Fruit fly (Drosophila melanogaster) whole organism, embryonic: ENCODE data around the gene CG32436.

Source experiments
- Antp ChIP-seq: fragments of 200-800 bp; sonication (Bioruptor generic); optimal IDR thresholded peaks from 3 replicates; lab custom pipeline; 2016; ENCODE audit warnings: missing biosample characterization, missing genetic modification characterization
- BEAF-32 ChIP-seq: fragments of 200-800 bp; sonication (Bioruptor generic); optimal IDR thresholded peaks from 3 replicates; lab custom pipeline; 2017; ENCODE audit warnings: missing biosample characterization, missing genetic modification characterization, mild to moderate bottlenecking, moderate library complexity, missing genetic modification reagents
- CG10209 ChIP-seq: fragments of 200-800 bp; sonication (Bioruptor generic); optimal IDR thresholded peaks from 3 replicates; lab custom pipeline; 2017; ENCODE audit warnings: missing biosample characterization, mild to moderate bottlenecking, missing genetic modification characterization, missing genetic modification reagents
- CG10462 ChIP-seq: fragments of 200-800 bp; sonication (Bioruptor generic); optimal IDR thresholded peaks from 2 replicates; lab custom pipeline; 2016; ENCODE audit warnings: missing biosample characterization, missing genetic modification characterization
- CG12155 ChIP-seq: fragments of 200-800 bp; sonication (Bioruptor generic); optimal IDR thresholded peaks from 3 replicates; lab custom pipeline; 2016; ENCODE audit warnings: missing biosample characterization, missing genetic modification characterization
- CG12659 ChIP-seq: fragments of 200-800 bp; sonication (Bioruptor generic); optimal IDR thresholded peaks from 3 replicates; lab custom pipeline; 2017; ENCODE audit warnings: mild to moderate bottlenecking, missing biosample characterization, missing genetic modification reagents, missing genetic modification characterization
- CG12942 ChIP-seq: fragments of 200-800 bp; sonication (Bioruptor generic); optimal IDR thresholded peaks from 3 replicates; lab custom pipeline; 2016; ENCODE audit warnings: missing biosample characterization, missing genetic modification characterization
- CG13894 ChIP-seq: fragments of 200-800 bp; sonication (Bioruptor generic); optimal IDR thresholded peaks from 3 replicates; lab custom pipeline; 2018; ENCODE audit warnings: missing biosample characterization, mild to moderate bottlenecking, missing genetic modification characterization, moderate library complexity
- CG14050 ChIP-seq: fragments of 200-800 bp; sonication (Bioruptor generic); IDR thresholded peaks from 3 replicates; pipeline ENCODE4 v1.3.6; 2022; ENCODE audit warnings: missing biosample characterization, missing genetic modification characterization
- CG14441 ChIP-seq: fragments of 200-800 bp; sonication (Bioruptor generic); IDR thresholded peaks from 2 replicates; pipeline ENCODE4 v1.3.6; 2022; ENCODE audit warnings: missing biosample characterization, missing genetic modification characterization
- CG1602 ChIP-seq: fragments of 200-800 bp; sonication (Bioruptor generic); optimal IDR thresholded peaks from 3 replicates; lab custom pipeline; 2016; ENCODE audit warnings: missing biosample characterization, missing genetic modification characterization
- CG1603 ChIP-seq: fragments of 200-800 bp; sonication (Bioruptor generic); optimal IDR thresholded peaks from 2 replicates; lab custom pipeline; 2019; ENCODE audit warnings: missing biosample characterization, mild to moderate bottlenecking, missing genetic modification characterization, moderate library complexity
- CG1647 ChIP-seq: fragments of 200-800 bp; sonication (Bioruptor generic); optimal IDR thresholded peaks from 3 replicates; lab custom pipeline; 2016; ENCODE audit warnings: missing biosample characterization, missing genetic modification characterization
- CG2875 ChIP-seq: fragments of 200-800 bp; sonication (Bioruptor generic); optimal IDR thresholded peaks from 2 replicates; lab custom pipeline; 2017; ENCODE audit warnings: missing biosample characterization, mild to moderate bottlenecking, missing genetic modification characterization, missing genetic modification reagents
- CG2889 ChIP-seq: fragments of 200-800 bp; sonication (Bioruptor generic); IDR thresholded peaks from 3 replicates; pipeline ENCODE4 v1.3.6; 2022; ENCODE audit warnings: missing biosample characterization, missing genetic modification characterization
- CG31224 ChIP-seq: fragments of 200-800 bp; sonication (Bioruptor generic); IDR thresholded peaks from 2 replicates; pipeline ENCODE4 v1.3.6; 2022; ENCODE audit warnings: missing biosample characterization, missing genetic modification characterization
- CG31388 ChIP-seq: fragments of 200-800 bp; sonication (Bioruptor generic); optimal IDR thresholded peaks from 2 replicates; lab custom pipeline; 2016; ENCODE audit warnings: missing biosample characterization, missing genetic modification characterization
- CG31441 ChIP-seq: fragments of 200-800 bp; sonication (Bioruptor generic); IDR thresholded peaks from 2 replicates; pipeline ENCODE4 v1.3.6; 2022; ENCODE audit warnings: missing biosample characterization, missing genetic modification characterization
- CG32532 ChIP-seq: fragments of 200-800 bp; sonication (Bioruptor generic); IDR thresholded peaks from 2 replicates; pipeline ENCODE4 v1.3.6; 2022; ENCODE audit warnings: missing biosample characterization, missing genetic modification characterization
- CG33557 ChIP-seq: fragments of 200-800 bp; sonication (Bioruptor generic); optimal IDR thresholded peaks from 2 replicates; lab custom pipeline; 2019; ENCODE audit warnings: missing biosample characterization, mild to moderate bottlenecking, missing genetic modification characterization, moderate library complexity
- CG4707 ChIP-seq: fragments of 200-800 bp; sonication (Bioruptor generic); optimal IDR thresholded peaks from 2 replicates; lab custom pipeline; 2018; ENCODE audit warnings: missing biosample characterization, mild to moderate bottlenecking, missing genetic modification characterization, moderate library complexity
- CG6689 ChIP-seq: fragments of 200-800 bp; sonication (Bioruptor generic); IDR thresholded peaks from 2 replicates; pipeline ENCODE4 v1.3.6; 2022; ENCODE audit warnings: missing biosample characterization, missing genetic modification characterization
- CG6765 ChIP-seq: fragments of 200-800 bp; sonication (Bioruptor generic); optimal IDR thresholded peaks from 3 replicates; lab custom pipeline; 2017; ENCODE audit warnings: missing biosample characterization, mild to moderate bottlenecking, missing genetic modification characterization
- CG6791 ChIP-seq: fragments of 200-800 bp; sonication (Bioruptor generic); IDR thresholded peaks from 3 replicates; pipeline ENCODE4 v1.3.6; 2022; ENCODE audit warnings: missing biosample characterization, missing genetic modification characterization; ENCODE audit not compliant: partially characterized antibody
- CG8765 ChIP-seq: fragments of 200-800 bp; sonication (Bioruptor generic); IDR thresholded peaks from 2 replicates; pipeline ENCODE4 v1.3.6; 2022; ENCODE audit warnings: missing biosample characterization, missing genetic modification characterization
- CG9437 ChIP-seq: fragments of 200-800 bp; sonication (Bioruptor generic); optimal IDR thresholded peaks from 2 replicates; lab custom pipeline; 2018; ENCODE audit warnings: missing biosample characterization, mild to moderate bottlenecking, missing genetic modification characterization
- CG9817 ChIP-seq: fragments of 200-800 bp; sonication (Bioruptor generic); optimal IDR thresholded peaks from 2 replicates; lab custom pipeline; 2018; ENCODE audit warnings: missing biosample characterization, mild to moderate bottlenecking, missing genetic modification characterization, moderate library complexity
- CHES-1-like ChIP-seq: fragments of 200-800 bp; sonication (Bioruptor generic); optimal IDR thresholded peaks from 2 replicates; lab custom pipeline; 2016; ENCODE audit warnings: missing biosample characterization, missing genetic modification characterization
- NFAT ChIP-seq: fragments of 200-800 bp; sonication (Bioruptor generic); IDR thresholded peaks from 2 replicates; pipeline ENCODE4 v1.3.6; 2022; ENCODE audit warnings: missing biosample characterization, missing genetic modification characterization
- Nf-YB ChIP-seq: fragments of 200-800 bp; sonication (Bioruptor generic); optimal IDR thresholded peaks from 3 replicates; lab custom pipeline; 2019; ENCODE audit warnings: missing biosample characterization, mild to moderate bottlenecking, missing genetic modification characterization, moderate library complexity
- Oaz ChIP-seq: fragments of 200-800 bp; sonication (Bioruptor generic); IDR thresholded peaks from 2 replicates; pipeline ENCODE4 v1.3.6; 2022; ENCODE audit warnings: missing biosample characterization, missing genetic modification characterization
- Poxn ChIP-seq: fragments of 200-800 bp; sonication (Bioruptor generic); IDR thresholded peaks from 2 replicates; pipeline ENCODE4 v1.3.6; 2022; ENCODE audit warnings: missing biosample characterization, missing genetic modification characterization
- Six4 ChIP-seq: fragments of 200-800 bp; sonication (Bioruptor generic); optimal IDR thresholded peaks from 2 replicates; lab custom pipeline; 2016; ENCODE audit warnings: missing biosample characterization, missing genetic modification characterization
- Tbp ChIP-seq: fragments of >200 bp; optimal IDR thresholded peaks from 2 replicates; lab custom pipeline; 2018; ENCODE audit warnings: missing biosample characterization, missing genetic modification characterization
- Trl ChIP-seq, 3 experiments: fragments of >200 bp in 2 of 3; fragments of 200-800 bp in 1 of 3; sonication (Bioruptor generic) in 1 of 3; optimal IDR thresholded peaks; 2 replicates in 1 of 3; 3 replicates in 2 of 3; lab custom pipeline; 2016 to 2017; ENCODE audit warnings: missing biosample characterization in 1 of 3, missing genetic modification characterization in 1 of 3
- ash1 ChIP-seq: fragments of 200-800 bp; sonication (Bioruptor generic); optimal IDR thresholded peaks from 2 replicates; lab custom pipeline; 2018; ENCODE audit warnings: missing biosample characterization, mild to moderate bottlenecking, missing genetic modification characterization
- bowl ChIP-seq: fragments of 200-800 bp; sonication (Bioruptor generic); IDR thresholded peaks from 2 replicates; pipeline ENCODE4 v1.3.6; 2022; ENCODE audit warnings: missing biosample characterization, missing genetic modification characterization
- caup ChIP-seq: fragments of 200-800 bp; sonication (Bioruptor generic); optimal IDR thresholded peaks from 3 replicates; lab custom pipeline; 2017; ENCODE audit warnings: missing biosample characterization, mild to moderate bottlenecking, missing genetic modification characterization, moderate library complexity; ENCODE audit not compliant: severe bottlenecking
- dmrt99B ChIP-seq: fragments of 200-800 bp; sonication (Bioruptor generic); optimal IDR thresholded peaks from 2 replicates; lab custom pipeline; 2018; ENCODE audit warnings: missing biosample characterization, mild to moderate bottlenecking, missing genetic modification characterization, moderate library complexity
- ems ChIP-seq: fragments of 200-800 bp; sonication (Bioruptor generic); optimal IDR thresholded peaks from 3 replicates; lab custom pipeline; 2016; ENCODE audit warnings: missing biosample characterization, missing genetic modification characterization
- gro ChIP-seq: fragments of 200-800 bp; sonication (Bioruptor generic); optimal IDR thresholded peaks from 2 replicates; lab custom pipeline; 2016; ENCODE audit warnings: missing biosample characterization, missing genetic modification characterization
- gsb-n ChIP-seq: fragments of 200-800 bp; sonication (Bioruptor generic); optimal IDR thresholded peaks from 3 replicates; lab custom pipeline; 2018; ENCODE audit warnings: missing biosample characterization, mild to moderate bottlenecking, missing genetic modification characterization
- ham ChIP-seq: fragments of 200-800 bp; sonication (Bioruptor generic); IDR thresholded peaks from 2 replicates; pipeline ENCODE4 v1.3.6; 2022; ENCODE audit warnings: missing biosample characterization, missing genetic modification characterization
- klu ChIP-seq: fragments of 200-800 bp; sonication (Bioruptor generic); IDR thresholded peaks from 2 replicates; pipeline ENCODE4 v1.3.6; 2022; ENCODE audit warnings: missing biosample characterization, missing genetic modification characterization
- lilli ChIP-seq: fragments of 200-800 bp; sonication (Bioruptor generic); optimal IDR thresholded peaks from 3 replicates; lab custom pipeline; 2016; ENCODE audit warnings: missing biosample characterization, missing genetic modification characterization
- mam ChIP-seq: fragments of 200-800 bp; sonication (Bioruptor generic); optimal IDR thresholded peaks from 3 replicates; lab custom pipeline; 2016; ENCODE audit warnings: missing biosample characterization, missing genetic modification characterization
- nerfin-2 ChIP-seq: fragments of 200-800 bp; sonication (Bioruptor generic); IDR thresholded peaks from 2 replicates; pipeline ENCODE4 v1.3.6; 2022; ENCODE audit warnings: missing biosample characterization, missing genetic modification characterization; ENCODE audit not compliant: partially characterized antibody
- pfk ChIP-seq: fragments of 200-800 bp; sonication (Bioruptor generic); optimal IDR thresholded peaks from 2 replicates; lab custom pipeline; 2018; ENCODE audit warnings: missing biosample characterization, mild to moderate bottlenecking, missing genetic modification characterization, moderate library complexity
- pho ChIP-seq: fragments of 200-800 bp; sonication (Bioruptor generic); optimal IDR thresholded peaks from 2 replicates; lab custom pipeline; 2016; ENCODE audit warnings: missing biosample characterization, missing genetic modification characterization
- sna ChIP-seq: fragments of 200-800 bp; sonication (Bioruptor generic); IDR thresholded peaks from 2 replicates; pipeline ENCODE4 v1.3.6; 2022; ENCODE audit warnings: missing biosample characterization, missing genetic modification characterization; ENCODE audit not compliant: partially characterized antibody

CG32436 gene

DNA sequence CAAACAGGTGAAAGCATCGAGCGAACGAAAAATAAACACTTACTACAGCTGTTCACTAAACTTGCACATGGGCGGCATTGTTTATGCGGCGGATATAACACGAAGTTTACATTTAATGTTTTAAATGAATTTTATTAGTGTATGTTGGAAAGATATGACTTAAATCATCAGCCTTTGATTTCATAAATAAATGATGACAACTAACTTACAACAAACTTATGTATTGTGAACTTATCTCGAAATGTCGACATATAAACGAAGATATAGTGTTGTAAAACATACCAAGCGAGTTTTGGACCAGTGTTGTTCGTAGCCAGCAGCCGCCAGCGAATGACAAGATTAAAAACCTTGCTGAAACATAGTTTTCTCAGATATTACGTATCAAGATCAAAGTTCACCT, 39.4 kb upstream of the CG32436 start, which contains the start of the genes CG11309 and CG7632 (continued):
- TF ChIP-seq mam (GFP tag; lab: Kevin White, UChicago) (peak; percentile 98), nerfin-2 (GFP tag; lab: Robert Waterston, UW) (no peak), CG10462 (peak; percentile 98), CG13894 (tag; lab: Kevin White, UChicago) (peak; percentile 99), CG31224 (peak; percentile 95), BEAF-32 (peak; percentile 41), ash1 (GFP tag; lab: Kevin White, UChicago) (peak; percentile 98), CG8765 (GFP tag; lab: Robert Waterston, UW) (peak; percentile 94), ham (GFP tag; lab: Robert Waterston, UW) (peak; percentile 86), ems (peak; percentile 99), CG14441 (GFP tag; lab: Robert Waterston, UW) (peak; percentile 96), CG14050 (peak; percentile 98), bowl (GFP tag; lab: Robert Waterston, UW) (peak; percentile 97), CG9437 (peak; percentile 96), Oaz (GFP tag; lab: Robert Waterston, UW) (peak; percentile 97), CG2889 (peak; percentile 94), CG2875 (GFP tag; lab: Kevin White, UChicago) (peak; percentile 99), CG6791 (0 out of 3 replicates have a peak, but pooled peaks have one; percentile 33), NFAT (GFP tag; lab: Robert Waterston, UW) (peak; percentile 97), CG31388 (peak; percentile 95), CG1647 (GFP tag; lab: Kevin White, UChicago) (peak; percentile 98), CHES-1-like (GFP tag; lab: Kevin White, UChicago) (peak; percentile 98), Antp (GFP tag; lab: Kevin White, UChicago) (peak; percentile 97), Nf-YB (GFP tag; lab: Kevin White, UChicago) (peak; percentile 93), klu (GFP tag; lab: Robert Waterston, UW) (peak; percentile 89), CG12659 (GFP tag; lab: Kevin White, UChicago) (peak; percentile 100), gsb-n (tag; lab: Kevin White, UChicago) (peak; percentile 99), dmrt99B (tag; lab: Kevin White, UChicago) (peak; percentile 99), CG6765 (peak; percentile 99), CG12942 (peak; percentile 98)

- TF ChIP-seq Six4 (GFP tag; lab: Kevin White, UChicago) (no peak), caup (GFP tag; lab: Kevin White, UChicago) (no peak), gro (GFP tag; lab: Kevin White, UChicago) (peak; percentile 63), CG4707 (GFP tag; lab: Kevin White, UChicago) (no peak), CG31441 (GFP tag; lab: Robert Waterston, UW) (no peak), pfk (GFP tag; lab: Kevin White, UChicago) (no peak), CG33557 (GFP tag; lab: Kevin White, UChicago) (no peak), Nf-YB (GFP tag; lab: Kevin White, UChicago) (no peak), CG6689 (GFP tag; lab: Robert Waterston, UW) (no peak), Trl (optimal IDR thresholded peaks at IDR 0.05; lab: Kevin White, UChicago) (no peak), Trl (GFP tag; optimal IDR thresholded peaks at IDR 0.05; lab: Kevin White, UChicago) (peak; percentile 13), lilli (GFP tag; lab: Kevin White, UChicago) (peak; percentile 3), CG10209 (GFP tag; lab: Kevin White, UChicago) (no peak), Poxn (GFP tag; lab: Robert Waterston, UW) (no peak), CG9817 (tag; lab: Kevin White, UChicago) (peak; percentile 23), CG32532 (GFP tag; lab: Robert Waterston, UW) (no peak), pho (GFP tag; lab: Kevin White, UChicago) (peak; percentile 39), Tbp (GFP tag; lab: Kevin White, UChicago) (no peak), CG12155 (GFP tag; lab: Kevin White, UChicago) (peak; percentile 49), CG1602 (GFP tag; lab: Kevin White, UChicago) (no peak), sna (GFP tag; lab: Robert Waterston, UW) (peak; percentile 53; the same call in 1 of the 2 replicates), CG1603 (tag; lab: Kevin White, UChicago) (peak; percentile 100)
These were observed 26.2 kb upstream of the CG32436 start, which contains the start of gene Pc for dm6 chr3L:21317416-21318259. Gene Pc, minus strand, starts transcription at chr3L:21318020.
